Fruit fly (Drosophila melanogaster) S2 (cell line): Measurements from ENCODE around the gene dtr.

Experiments
- CG8478 ChIP-seq: fragments of >200 bp; optimal IDR thresholded peaks from 2 replicates; lab custom pipeline; 2018
- CTCF ChIP-seq, 2 experiments: fragments of >200 bp; optimal IDR thresholded peaks; 2 replicates each; lab custom pipeline; 2018

dtr gene

DNA sequence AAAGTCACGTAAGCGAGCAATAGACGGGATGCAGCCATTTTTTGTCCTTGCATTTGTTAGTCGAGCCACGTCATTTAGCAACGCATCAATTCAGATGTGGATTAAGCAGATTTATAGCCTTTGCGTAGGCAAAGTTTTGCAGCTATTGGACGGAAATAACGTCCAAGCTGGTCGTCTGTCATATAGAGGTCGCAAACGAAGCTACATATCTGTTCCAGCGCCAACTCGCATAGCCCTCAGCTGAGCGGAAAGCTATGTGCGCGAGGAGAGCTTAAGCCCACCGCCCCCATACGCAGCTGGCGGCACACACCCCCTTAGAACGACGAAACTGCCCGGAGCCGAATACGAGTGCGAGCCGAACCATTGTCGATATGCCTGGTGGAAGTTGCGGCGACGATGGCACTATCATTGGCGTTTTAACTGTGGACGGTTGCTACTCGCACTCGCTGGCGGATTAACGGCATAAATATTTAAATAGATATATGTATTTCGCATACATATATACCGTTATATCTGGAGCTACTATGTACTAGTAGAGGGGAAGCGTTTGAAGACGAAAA lies 18.9 kb downstream of the dtr start, which contains the start of gene nrv3:
Gene nrv3 (plus strand): TSS at position 211 of the 560 bp plus-strand sequence.
- no peak for TF ChIP-seq CG8478 (lab: Kevin White, UChicago)
- peak; percentile 42 to 68 for TF ChIP-seq CTCF (optimal IDR thresholded peaks at IDR 0.05; lab: Kevin White, UChicago)

DNA sequence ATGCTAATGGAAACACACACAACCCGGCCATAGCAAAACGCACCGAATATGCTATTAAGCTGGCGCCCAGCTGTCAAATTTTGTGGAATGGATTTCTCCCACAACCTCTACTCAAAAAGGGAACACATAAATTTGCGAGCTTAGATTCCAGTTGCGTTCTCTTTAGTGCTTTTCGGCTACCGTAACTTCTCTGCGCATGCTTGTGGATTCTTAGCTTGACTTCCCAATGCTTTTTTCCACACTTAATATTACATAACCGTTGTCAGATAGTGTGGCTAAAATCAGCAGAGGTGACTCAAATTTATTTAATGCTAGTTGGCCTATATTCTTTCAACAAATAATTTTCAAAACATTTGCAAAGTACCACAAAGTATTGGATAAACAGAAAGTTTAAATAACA lies 20.4 kb downstream of the dtr start:
- TF ChIP-seq CTCF (optimal IDR thresholded peaks at IDR 0.05; lab: Kevin White, UChicago) (no peak), CG8478 (lab: Kevin White, UChicago) (no peak)

DNA sequence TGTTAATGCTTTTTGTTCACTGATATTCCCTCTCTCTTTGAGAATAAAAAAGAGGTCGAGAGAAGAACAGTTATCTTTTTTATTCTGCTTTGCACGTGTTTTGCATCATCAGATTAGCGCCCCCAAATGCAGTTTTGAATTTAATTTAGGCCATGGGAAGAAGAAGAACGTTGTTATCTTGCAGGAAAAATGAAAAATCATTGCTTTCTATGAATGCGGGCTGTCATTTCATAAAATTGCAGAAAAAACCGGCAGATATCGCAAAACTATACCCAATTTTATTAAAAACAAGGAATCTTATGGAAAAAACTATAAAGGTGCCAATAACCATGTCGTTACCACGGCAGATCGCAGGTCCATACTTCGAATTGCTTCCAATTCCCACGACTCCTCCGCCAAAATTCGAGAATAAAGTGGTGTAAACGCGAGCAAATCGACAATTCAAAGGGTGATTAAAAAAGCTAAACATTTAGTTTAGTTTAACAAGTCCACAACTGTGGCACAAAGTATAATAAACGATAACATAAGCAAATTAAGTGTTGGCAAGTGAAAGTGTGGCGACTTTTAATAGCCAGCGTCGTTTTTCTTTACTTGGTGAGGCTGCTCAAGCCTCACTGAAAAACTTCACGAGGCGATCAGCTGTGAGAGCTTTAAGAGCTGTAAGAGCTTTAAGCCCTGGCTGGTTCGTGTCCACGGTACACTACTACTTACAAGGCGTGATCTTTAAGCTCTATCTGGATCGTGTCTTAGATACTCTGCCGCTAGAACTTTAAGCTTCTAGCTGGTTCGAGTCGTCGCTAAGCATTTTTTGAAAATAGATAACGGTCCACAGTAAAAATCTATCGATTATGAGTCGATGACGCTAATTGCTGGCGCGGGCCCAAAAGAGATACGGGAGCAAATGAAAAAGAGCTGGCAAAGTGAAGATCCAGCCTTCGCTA lies 36.0 kb downstream of the dtr start:
- TF ChIP-seq CTCF (optimal IDR thresholded peaks at IDR 0.05; lab: Kevin White, UChicago): peak in 1 of 2 experiments; percentile 39
- no peak for TF ChIP-seq CG8478 (lab: Kevin White, UChicago)
